Worm (Caenorhabditis elegans) whole organism, L2 larva: ENCODE data around the gene C33D9.13.

Experiments used
- C34F6.9 ChIP-seq: fragments of 150-350 bp; optimal IDR thresholded peaks from 2 replicates; lab custom pipeline; 2014; ENCODE audit warnings: missing biosample characterization, missing genetic modification characterization
- F13H6.1 ChIP-seq: sonication (generic microtip); optimal IDR thresholded peaks from 2 replicates; lab custom pipeline; 2016; ENCODE audit warnings: missing genetic modification characterization, missing compliant biosample characterization
- R02D3.7 ChIP-seq: fragments of 150-350 bp; optimal IDR thresholded peaks from 2 replicates; lab custom pipeline; 2014; ENCODE audit warnings: missing biosample characterization, missing genetic modification characterization
- Y55F3AM.14 ChIP-seq: fragments of 200-800 bp; sonication (Bioruptor generic); optimal IDR thresholded peaks from 2 replicates; lab custom pipeline; 2018; ENCODE audit warnings: mild to moderate bottlenecking, missing genetic modification characterization, missing compliant biosample characterization
- ZK546.5 ChIP-seq: sonication (generic microtip); optimal IDR thresholded peaks from 2 replicates; lab custom pipeline; 2017; ENCODE audit warnings: missing biosample characterization, missing genetic modification characterization
- alr-1 ChIP-seq: fragments of 150-350 bp; optimal IDR thresholded peaks from 2 replicates; lab custom pipeline; 2014; ENCODE audit warnings: missing biosample characterization, missing genetic modification characterization
- aly-2 ChIP-seq: fragments of 150-350 bp; optimal IDR thresholded peaks from 2 replicates; lab custom pipeline; 2014; ENCODE audit warnings: missing biosample characterization, missing genetic modification characterization
- ama-1 ChIP-seq: fragments of 150-350 bp; optimal IDR thresholded peaks from 2 replicates; lab custom pipeline; 2018; ENCODE audit warnings: inconsistent platforms
- blmp-1 ChIP-seq: sonication (generic microtip); optimal IDR thresholded peaks from 2 replicates; lab custom pipeline; 2017; ENCODE audit warnings: missing genetic modification characterization, mild to moderate bottlenecking, missing compliant biosample characterization, antibody characterized with exemption, moderate library complexity; ENCODE audit not compliant: insufficient read depth
- ceh-16 ChIP-seq: fragments of 150-350 bp; optimal IDR thresholded peaks from 2 replicates; lab custom pipeline; 2014; ENCODE audit warnings: missing biosample characterization, missing genetic modification characterization
- ceh-82 ChIP-seq: fragments of 150-350 bp; optimal IDR thresholded peaks from 2 replicates; lab custom pipeline; 2014; ENCODE audit warnings: missing biosample characterization, missing genetic modification characterization
- crh-2 ChIP-seq: sonication (generic microtip); optimal IDR thresholded peaks from 2 replicates; lab custom pipeline; 2017; ENCODE audit warnings: missing biosample characterization, missing genetic modification characterization
- dmd-4 ChIP-seq: sonication (generic microtip); optimal IDR thresholded peaks from 2 replicates; lab custom pipeline; 2017; ENCODE audit warnings: missing biosample characterization, missing genetic modification characterization
- egl-27 ChIP-seq: sonication (generic microtip); optimal IDR thresholded peaks from 3 replicates; lab custom pipeline; 2017; ENCODE audit warnings: missing biosample characterization, missing genetic modification reagents, missing genetic modification characterization
- elt-1 ChIP-seq: fragments of 150-350 bp; optimal IDR thresholded peaks from 2 replicates; lab custom pipeline; 2014; ENCODE audit warnings: missing biosample characterization, missing genetic modification characterization
- elt-3 ChIP-seq: sonication (generic microtip); optimal IDR thresholded peaks from 2 replicates; lab custom pipeline; 2017; ENCODE audit warnings: missing biosample characterization, missing genetic modification characterization
- fos-1 ChIP-seq: fragments of 150-350 bp; optimal IDR thresholded peaks from 2 replicates; lab custom pipeline; 2014; ENCODE audit warnings: missing biosample characterization, missing genetic modification characterization
- gmeb-1 ChIP-seq: fragments of 150-350 bp; optimal IDR thresholded peaks from 2 replicates; lab custom pipeline; 2014; ENCODE audit warnings: missing biosample characterization, missing genetic modification characterization
- lin-11 ChIP-seq: fragments of 150-350 bp; sonication (generic microtip); optimal IDR thresholded peaks from 2 replicates; lab custom pipeline; 2014; ENCODE audit warnings: missing biosample characterization, missing genetic modification characterization, inconsistent platforms, mixed read lengths
- lin-13 ChIP-seq: fragments of 150-350 bp; optimal IDR thresholded peaks from 2 replicates; lab custom pipeline; 2014; ENCODE audit warnings: missing biosample characterization, missing genetic modification reagents, missing genetic modification characterization
- lin-39 ChIP-seq: fragments of 150-350 bp; optimal IDR thresholded peaks from 2 replicates; lab custom pipeline; 2014; ENCODE audit warnings: missing biosample characterization, missing genetic modification reagents, missing genetic modification characterization
- lsy-2 ChIP-seq, 2 experiments: fragments of 150-350 bp in 1 of 2; sonication (generic microtip) in 1 of 2; optimal IDR thresholded peaks; 2 replicates each; lab custom pipeline; 2014 to 2017; ENCODE audit warnings: missing biosample characterization in 2 of 2, missing genetic modification characterization in 2 of 2
- mab-5 ChIP-seq: fragments of 150-350 bp; optimal IDR thresholded peaks from 2 replicates; lab custom pipeline; 2014; ENCODE audit warnings: missing biosample characterization, missing genetic modification characterization
- mbf-1 ChIP-seq: sonication (generic microtip); optimal IDR thresholded peaks from 2 replicates; lab custom pipeline; 2017; ENCODE audit warnings: missing biosample characterization, missing genetic modification characterization
- mdl-1 ChIP-seq, 2 experiments: fragments of 150-350 bp in 1 of 2; sonication (generic microtip) in 1 of 2; optimal IDR thresholded peaks; 2 replicates each; lab custom pipeline; 2017; ENCODE audit warnings: missing biosample characterization in 2 of 2, missing genetic modification characterization in 2 of 2
- nhr-10 ChIP-seq: sonication (generic microtip); optimal IDR thresholded peaks from 2 replicates; lab custom pipeline; 2017; ENCODE audit warnings: missing biosample characterization, missing genetic modification characterization
- nhr-11 ChIP-seq: fragments of 150-350 bp; optimal IDR thresholded peaks from 2 replicates; lab custom pipeline; 2014; ENCODE audit warnings: missing biosample characterization, missing genetic modification characterization
- nhr-12 ChIP-seq: fragments of 150-350 bp; optimal IDR thresholded peaks from 2 replicates; lab custom pipeline; 2014; ENCODE audit warnings: missing biosample characterization, missing genetic modification characterization
- nhr-129 ChIP-seq: fragments of 150-350 bp; optimal IDR thresholded peaks from 2 replicates; lab custom pipeline; 2014; ENCODE audit warnings: missing biosample characterization, missing genetic modification characterization
- nhr-21 ChIP-seq: fragments of 150-350 bp; optimal IDR thresholded peaks from 2 replicates; lab custom pipeline; 2014; ENCODE audit warnings: missing biosample characterization, missing genetic modification characterization
- nhr-23 ChIP-seq: fragments of 150-350 bp; optimal IDR thresholded peaks from 2 replicates; lab custom pipeline; 2014; ENCODE audit warnings: missing biosample characterization, missing genetic modification reagents, missing genetic modification characterization
- nhr-237 ChIP-seq: fragments of 150-350 bp; optimal IDR thresholded peaks from 2 replicates; lab custom pipeline; 2014; ENCODE audit warnings: missing biosample characterization, missing genetic modification characterization
- nhr-25 ChIP-seq: fragments of 150-350 bp; sonication (generic microtip); optimal IDR thresholded peaks from 3 replicates; lab custom pipeline; 2014; ENCODE audit warnings: missing biosample characterization, missing genetic modification characterization
- nhr-6 ChIP-seq: fragments of 150-350 bp; optimal IDR thresholded peaks from 2 replicates; lab custom pipeline; 2014; ENCODE audit warnings: missing biosample characterization, missing genetic modification characterization
- nhr-77 ChIP-seq: fragments of 150-350 bp; optimal IDR thresholded peaks from 2 replicates; lab custom pipeline; 2014; ENCODE audit warnings: missing biosample characterization, missing genetic modification characterization
- peb-1 ChIP-seq: fragments of 150-350 bp; optimal IDR thresholded peaks from 2 replicates; lab custom pipeline; 2014; ENCODE audit warnings: missing biosample characterization, missing genetic modification characterization
- sem-4 ChIP-seq: fragments of 150-350 bp; optimal IDR thresholded peaks from 2 replicates; lab custom pipeline; 2014; ENCODE audit warnings: missing biosample characterization, missing genetic modification reagents, missing genetic modification characterization
- skn-1 ChIP-seq: sonication (generic microtip); optimal IDR thresholded peaks from 2 replicates; lab custom pipeline; 2017; ENCODE audit warnings: missing biosample characterization, missing genetic modification characterization
- sma-3 ChIP-seq: sonication (generic microtip); optimal IDR thresholded peaks from 2 replicates; lab custom pipeline; 2016; ENCODE audit warnings: missing genetic modification reagents, missing genetic modification characterization, missing compliant biosample characterization
- sma-9 ChIP-seq, 2 experiments: fragments of 150-350 bp in 1 of 2; sonication (generic microtip) in 1 of 2; optimal IDR thresholded peaks; 2 replicates each; lab custom pipeline; 2014 to 2016; ENCODE audit warnings: missing genetic modification characterization in 2 of 2, mild to moderate bottlenecking in 1 of 2, missing biosample characterization in 1 of 2, missing compliant biosample characterization in 1 of 2, missing genetic modification reagents in 1 of 2, moderate library complexity in 1 of 2
- snpc-4 ChIP-seq: fragments of 150-350 bp; optimal IDR thresholded peaks from 2 replicates; lab custom pipeline; 2014; ENCODE audit warnings: missing biosample characterization, missing genetic modification characterization
- unc-39 ChIP-seq: fragments of 150-350 bp; optimal IDR thresholded peaks from 2 replicates; lab custom pipeline; 2014; ENCODE audit warnings: missing biosample characterization, missing genetic modification characterization
- unc-55 ChIP-seq: fragments of 150-350 bp; sonication (generic microtip); optimal IDR thresholded peaks from 3 replicates; lab custom pipeline; 2014; ENCODE audit warnings: missing biosample characterization, missing genetic modification reagents, missing genetic modification characterization
- unc-62 ChIP-seq: fragments of 150-350 bp; optimal IDR thresholded peaks from 2 replicates; lab custom pipeline; 2014; ENCODE audit warnings: missing biosample characterization, missing genetic modification reagents, missing genetic modification characterization
- zag-1 ChIP-seq: fragments of 150-350 bp; optimal IDR thresholded peaks from 2 replicates; lab custom pipeline; 2014; ENCODE audit warnings: missing biosample characterization, missing genetic modification characterization
- ztf-1 ChIP-seq: fragments of 200-800 bp; sonication (Bioruptor generic); conservative IDR thresholded peaks from 2 replicates; pipeline ENCODE4 v1.3.6; 2022; ENCODE audit warnings: missing genetic modification characterization, missing compliant biosample characterization
- ztf-11 ChIP-seq: sonication (generic microtip); optimal IDR thresholded peaks from 2 replicates; lab custom pipeline; 2017; ENCODE audit warnings: missing biosample characterization, missing genetic modification characterization
- ztf-4 ChIP-seq: fragments of 150-350 bp; optimal IDR thresholded peaks from 2 replicates; lab custom pipeline; 2014; ENCODE audit warnings: missing biosample characterization, missing genetic modification characterization

The C33D9.13 gene

DNA sequence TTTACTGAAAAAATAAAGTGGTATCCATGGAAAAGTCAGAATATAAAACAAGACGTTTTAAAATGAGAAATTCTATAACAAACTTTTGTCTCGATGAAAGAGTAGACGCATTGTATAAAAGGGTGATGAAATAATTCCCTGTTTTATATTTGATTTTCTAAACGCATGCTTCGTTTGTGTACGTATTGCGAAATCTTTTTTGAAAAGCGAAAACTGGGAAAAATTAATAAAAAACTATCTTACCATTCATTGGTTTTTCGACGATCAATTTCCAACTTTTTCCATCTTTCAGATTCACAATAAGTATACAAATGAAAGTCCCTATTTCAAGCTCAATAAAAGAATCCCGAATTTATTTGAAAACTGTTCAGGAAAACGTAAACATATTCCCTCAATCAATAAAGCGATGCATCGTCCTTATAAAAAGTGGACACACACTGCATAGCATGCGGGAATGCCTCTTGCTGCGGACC, at the start of gene C33D9.13:
TSS of gene C33D9.13 (minus strand) at position 423 of the 473 bp plus-strand sequence.
- TF ChIP-seq unc-55 (GFP tag; lab: Kevin White, UChicago) (peak; percentile 48), blmp-1 (tag; lab: Kevin White, UChicago) (no peak), C34F6.9 (tag; lab: Kevin White, UChicago) (peak; percentile 24), nhr-77 (no peak)

DNA sequence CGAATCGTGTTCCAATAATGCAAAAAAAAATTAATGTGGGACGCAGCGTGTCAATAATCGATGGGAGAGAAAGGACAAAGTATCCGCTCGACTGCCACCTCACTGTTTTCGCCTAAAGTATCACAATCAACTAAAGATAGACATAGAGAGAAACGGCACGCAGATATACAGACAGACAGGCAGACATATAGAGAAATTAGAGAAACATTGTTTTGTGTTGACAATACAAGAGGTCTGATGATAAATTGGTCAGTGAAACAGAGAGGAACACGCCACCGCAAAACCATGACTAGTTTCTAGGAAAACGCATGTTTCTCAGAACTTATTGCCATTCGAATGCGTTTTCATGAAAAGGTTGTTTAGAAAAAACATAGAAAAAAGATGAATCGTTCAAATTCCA, 45.5 kb upstream of the C33D9.13 start, which contains the start of gene T28C6.8:
TSS of gene T28C6.8 (minus strand) at position 137 of the 400 bp plus-strand sequence.
- no peak for TF ChIP-seq R02D3.7 (tag; lab: Kevin White, UChicago)
- TF ChIP-seq Y55F3AM.14 (GFP tag; lab: Kevin White, UChicago), result no peak
- TF ChIP-seq nhr-21, result peak; percentile 65
- no peak for TF ChIP-seq egl-27 (tag; lab: Kevin White, UChicago)
- no peak for TF ChIP-seq dmd-4
- TF ChIP-seq unc-55 (GFP tag; lab: Kevin White, UChicago), result no peak
- TF ChIP-seq mdl-1 (tag; optimal IDR thresholded peaks at IDR 0.05; lab: Kevin White, UChicago), result peak in 1 of 2 experiments; percentile 22
- TF ChIP-seq nhr-23 (tag; lab: Kevin White, UChicago), result no peak
- no peak for TF ChIP-seq ztf-1 (GFP tag; lab: Robert Waterston, UW)
- TF ChIP-seq aly-2 (tag; lab: Kevin White, UChicago), result no peak
- TF ChIP-seq nhr-77, result no peak
- no peak for TF ChIP-seq ceh-82
- no peak for TF ChIP-seq unc-62 (GFP tag; lab: Kevin White, UChicago)
- TF ChIP-seq gmeb-1 (tag; lab: Kevin White, UChicago), result peak; percentile 42
- TF ChIP-seq snpc-4 (tag; lab: Kevin White, UChicago), result no peak
- no peak for TF ChIP-seq lin-39
- TF ChIP-seq crh-2, result peak; percentile 37
- no peak for TF ChIP-seq lin-11 (tag; lab: Kevin White, UChicago)
- TF ChIP-seq sem-4, result no peak
- TF ChIP-seq skn-1 (tag; lab: Kevin White, UChicago), result no peak
- no peak for TF ChIP-seq nhr-6 (tag; lab: Kevin White, UChicago)
- TF ChIP-seq zag-1 (tag; lab: Kevin White, UChicago), result no peak
- TF ChIP-seq ceh-16 (tag; lab: Kevin White, UChicago), result no peak
- TF ChIP-seq nhr-11, result no peak
- no peak for TF ChIP-seq unc-39 (tag; lab: Kevin White, UChicago)
- TF ChIP-seq C34F6.9 (tag; lab: Kevin White, UChicago), result no peak
- TF ChIP-seq mbf-1 (tag; lab: Kevin White, UChicago), result no peak
- TF ChIP-seq sma-9 (GFP tag; optimal IDR thresholded peaks at IDR 0.05; lab: Kevin White, UChicago), result peak; percentile 60
- TF ChIP-seq sma-9 (tag; optimal IDR thresholded peaks at IDR 0.05; lab: Kevin White, UChicago), result no peak
- no peak for TF ChIP-seq lin-13 (GFP tag; lab: Kevin White, UChicago)
- no peak for TF ChIP-seq ama-1 (lab: Kevin White, UChicago)
- peak; percentile 69 for TF ChIP-seq sma-3 (GFP tag; lab: Kevin White, UChicago)
- TF ChIP-seq alr-1 (tag; lab: Kevin White, UChicago), result no peak
- TF ChIP-seq lsy-2 (tag; optimal IDR thresholded peaks at IDR 0.05; lab: Kevin White, UChicago), result no peak
- no peak for TF ChIP-seq ztf-4
- peak; percentile 65 for TF ChIP-seq fos-1 (tag; lab: Kevin White, UChicago)
- no peak for TF ChIP-seq peb-1
- no peak for TF ChIP-seq mab-5 (tag; lab: Kevin White, UChicago)
- peak; percentile 66 for TF ChIP-seq nhr-25 (tag; lab: Kevin White, UChicago)
- no peak for TF ChIP-seq elt-1 (tag; lab: Kevin White, UChicago)
- no peak for TF ChIP-seq nhr-237
- no peak for TF ChIP-seq nhr-12 (tag; lab: Kevin White, UChicago)
- TF ChIP-seq nhr-10 (tag; lab: Kevin White, UChicago), result no peak
- TF ChIP-seq F13H6.1, result no peak
- TF ChIP-seq elt-3 (tag; lab: Kevin White, UChicago), result no peak
- TF ChIP-seq nhr-129, result peak; percentile 70
- no peak for TF ChIP-seq ZK546.5 (tag; lab: Kevin White, UChicago)
- TF ChIP-seq ztf-11 (tag; lab: Kevin White, UChicago), result no peak
- TF ChIP-seq blmp-1 (tag; lab: Kevin White, UChicago), result peak; percentile 63
